Worm (Caenorhabditis elegans) whole organism, L1 larva: ENCODE results near the gene prx-1.

Experiments
- ceh-82 ChIP-seq, 3 experiments: fragments of 150-350 bp in 1 of 3; sonication (generic microtip) in 2 of 3; optimal IDR thresholded peaks; 2 replicates each; lab custom pipeline; 2014 to 2017; ENCODE audit warnings: missing biosample characterization in 3 of 3, missing genetic modification characterization in 3 of 3
- efl-3 ChIP-seq: fragments of 200-800 bp; sonication (Bioruptor generic); optimal IDR thresholded peaks from 2 replicates; lab custom pipeline; 2018; ENCODE audit warnings: mild to moderate bottlenecking, missing genetic modification characterization, missing compliant biosample characterization
- fos-1 ChIP-seq: fragments of 150-350 bp; optimal IDR thresholded peaks from 2 replicates; lab custom pipeline; 2014; ENCODE audit warnings: missing biosample characterization, missing genetic modification characterization
- lin-15B ChIP-seq: fragments of 150-350 bp; sonication (generic microtip); optimal IDR thresholded peaks from 3 replicates; lab custom pipeline; 2014; ENCODE audit warnings: missing biosample characterization, missing genetic modification characterization

- TF ChIP-seq efl-3 (GFP tag; lab: Kevin White, UChicago) (no peak), ceh-82 (tag; optimal IDR thresholded peaks at IDR 0.05; lab: Kevin White, UChicago) (no peak), lin-15B (tag; lab: Kevin White, UChicago) (no peak), fos-1 (no peak)
Observed at ce11 chrX:14311583-14311982, 2.1 kb upstream of the prx-1 start, which contains the start of gene mgrn-1.
